Worm (Caenorhabditis elegans): ENCODE results near the gene htp-2.

- no peak for TF ChIP-seq jun-1 (tag; optimal IDR thresholded peaks at IDR 0.05)
- TF ChIP-seq pqm-1 (tag; optimal IDR thresholded peaks at IDR 0.05), result no peak
- TF ChIP-seq elt-1 (tag; optimal IDR thresholded peaks at IDR 0.05), result no peak
- TF ChIP-seq nhr-28 (tag; optimal IDR thresholded peaks at IDR 0.05), result no peak
- no peak for TF ChIP-seq aly-2 (tag; optimal IDR thresholded peaks at IDR 0.05)
- TF ChIP-seq nhr-12 (tag; optimal IDR thresholded peaks at IDR 0.05), result no peak
- no peak for TF ChIP-seq unc-62 (GFP tag; optimal IDR thresholded peaks at IDR 0.05)
- TF ChIP-seq ztf-11 (tag; optimal IDR thresholded peaks at IDR 0.05), result no peak
- TF ChIP-seq ceh-28 (tag; optimal IDR thresholded peaks at IDR 0.05), result no peak
- no peak for TF ChIP-seq mdl-1 (tag; optimal IDR thresholded peaks at IDR 0.05)
- TF ChIP-seq fkh-10 (GFP tag; optimal IDR thresholded peaks at IDR 0.05), result no peak
Observed at ce11 chrIV:6372267-6372666, 47.1 kb upstream of the htp-2 start.
